Worm (Caenorhabditis elegans): ENCODE measurements around the gene ztf-14.

ztf-14 gene

DNA sequence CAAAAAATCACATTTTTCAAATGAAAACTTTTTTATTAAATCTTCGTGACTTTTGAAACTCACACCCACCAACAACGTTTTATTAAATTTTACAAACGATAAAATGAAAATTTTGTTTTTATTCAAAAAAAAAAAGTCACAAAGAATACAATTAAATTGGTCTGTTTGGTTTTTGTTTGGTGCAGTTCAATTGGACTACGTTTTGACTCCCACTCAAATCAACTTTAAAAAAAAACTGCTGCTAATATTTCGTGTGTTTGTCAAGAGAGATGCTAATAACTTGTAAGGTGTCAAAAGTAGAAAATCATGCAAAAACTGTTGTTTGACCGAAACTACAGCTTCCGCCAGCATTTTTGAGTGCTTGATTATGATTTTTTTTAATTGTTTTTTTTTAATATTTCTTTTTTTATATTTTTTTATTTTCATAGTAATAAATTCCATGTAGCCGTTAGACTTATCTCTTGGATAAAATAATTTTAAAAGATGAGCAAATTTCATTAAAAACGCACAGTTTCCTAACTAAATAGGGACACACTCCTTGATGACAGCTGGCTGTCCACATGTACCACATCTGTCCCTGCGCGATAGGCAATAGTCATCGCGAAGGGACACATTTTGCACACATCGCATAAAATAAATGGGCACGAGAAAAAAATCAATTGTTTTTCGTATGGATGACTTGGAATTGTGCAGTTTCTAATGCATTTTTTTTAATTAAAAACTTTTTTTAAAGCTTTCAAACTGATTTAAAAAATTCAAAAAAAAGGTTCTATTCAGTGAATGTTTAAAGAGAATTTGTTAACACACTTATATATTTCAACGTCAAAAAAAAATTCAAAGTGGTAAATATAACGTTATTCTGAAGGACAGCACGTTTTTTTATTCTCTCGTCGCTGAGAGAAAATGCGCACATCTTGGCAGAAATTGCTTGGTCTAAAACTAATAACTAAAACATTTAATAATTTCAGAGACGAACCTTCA, 29.7 kb downstream of the ztf-14 start:
- TF ChIP-seq snpc-1.1 (tag; optimal IDR thresholded peaks at IDR 0.05; ENCODE audit: insufficient read depth), result no peak
- TF ChIP-seq nfya-2 (GFP tag; IDR thresholded peaks at IDR 0.05), result no peak
- no peak for TF ChIP-seq madf-6 (GFP tag; IDR thresholded peaks at IDR 0.05)
- peak; percentile 99 for TF ChIP-seq tlf-1 (GFP tag; optimal IDR thresholded peaks at IDR 0.05)
- TF ChIP-seq sea-2 (GFP tag; IDR thresholded peaks at IDR 0.05), result peak; percentile 86
- TF ChIP-seq hlh-12 (tag; optimal IDR thresholded peaks at IDR 0.05), result peak; percentile 33
- peak; percentile 99 for TF ChIP-seq atf-7 (tag; optimal IDR thresholded peaks at IDR 0.05)
- no peak for TF ChIP-seq ama-1 (optimal IDR thresholded peaks at IDR 0.05)
- TF ChIP-seq ama-1 (GFP tag; optimal IDR thresholded peaks at IDR 0.05), result peak in 1 of 2 experiments; percentile 92
- no peak for TF ChIP-seq F49E8.2 (tag; optimal IDR thresholded peaks at IDR 0.05; ENCODE audit: insufficient read depth)
- TF ChIP-seq B0336.3 (GFP tag; IDR thresholded peaks at IDR 0.05), result peak; percentile 100
- 0 out of 2 replicates have a peak, but pooled peaks have one; percentile 54 for TF ChIP-seq F39B2.1 (GFP tag; IDR thresholded peaks at IDR 0.05)
- peak; percentile 98 for TF ChIP-seq ztf-22 (GFP tag; optimal IDR thresholded peaks at IDR 0.05)
- peak; percentile 40 for TF ChIP-seq pha-4 (tag; optimal IDR thresholded peaks at IDR 0.05)
- peak; percentile 95 for TF ChIP-seq nhr-80 (tag; optimal IDR thresholded peaks at IDR 0.05)
- peak; percentile 98 for TF ChIP-seq K12H6.12 (tag; optimal IDR thresholded peaks at IDR 0.05)
- peak; percentile 100 for TF ChIP-seq ztf-26 (tag; optimal IDR thresholded peaks at IDR 0.05)
- TF ChIP-seq him-1 (tag; optimal IDR thresholded peaks at IDR 0.05), result no peak
- TF ChIP-seq ccch-3 (GFP tag; optimal IDR thresholded peaks at IDR 0.05), result peak; percentile 87
- TF ChIP-seq mxl-1 (tag; optimal IDR thresholded peaks at IDR 0.05), result peak; percentile 66
- TF ChIP-seq zim-3 (tag; optimal IDR thresholded peaks at IDR 0.05), result peak; percentile 14
- peak; percentile 97 for TF ChIP-seq egl-18 (GFP tag; IDR thresholded peaks at IDR 0.05)
- peak; percentile 97 for TF ChIP-seq ceh-79 (tag; optimal IDR thresholded peaks at IDR 0.05)
- TF ChIP-seq snpc-3.4 (tag; optimal IDR thresholded peaks at IDR 0.05), result no peak
- TF ChIP-seq Y95B8A.8 (GFP tag; IDR thresholded peaks at IDR 0.05), result 0 out of 2 replicates have a peak, but pooled peaks have one; percentile 64
- TF ChIP-seq F23B12.7 (tag; optimal IDR thresholded peaks at IDR 0.05; ENCODE audit: insufficient read depth), result peak; percentile 98
- peak; percentile 80 for TF ChIP-seq ztf-18 (tag; optimal IDR thresholded peaks at IDR 0.05)
- TF ChIP-seq ceh-58 (GFP tag; IDR thresholded peaks at IDR 0.05), result no peak
- no peak for TF ChIP-seq hlh-26 (GFP tag; conservative IDR thresholded peaks at IDR 0.05)
- TF ChIP-seq xnd-1 (tag; optimal IDR thresholded peaks at IDR 0.05), result no peak
- peak; percentile 71; the same call in 1 of the 2 replicates for TF ChIP-seq ceh-100 (GFP tag; IDR thresholded peaks at IDR 0.05)
- TF ChIP-seq B0261.1 (tag; optimal IDR thresholded peaks at IDR 0.05), result peak; percentile 62
- TF ChIP-seq C06A6.2 (GFP tag; conservative IDR thresholded peaks at IDR 0.05), result peak; percentile 98
- TF ChIP-seq let-607 (tag; optimal IDR thresholded peaks at IDR 0.05), result peak; percentile 78 to 95
- TF ChIP-seq F10E7.11 (tag; optimal IDR thresholded peaks at IDR 0.05), result peak; percentile 97
- peak; percentile 97 for TF ChIP-seq hmg-20 (GFP tag; IDR thresholded peaks at IDR 0.05)
- peak; percentile 98 for TF ChIP-seq gei-17 (GFP tag; optimal IDR thresholded peaks at IDR 0.05)
- TF ChIP-seq nhr-120 (GFP tag; IDR thresholded peaks at IDR 0.05), result peak; percentile 95
- TF ChIP-seq ceh-27 (GFP tag; optimal IDR thresholded peaks at IDR 0.05), result peak; percentile 99
- peak in 2 of 3 experiments; percentile 83 to 99 for TF ChIP-seq lin-35 (GFP tag; optimal IDR thresholded peaks at IDR 0.05)
- TF ChIP-seq lin-40 (tag; optimal IDR thresholded peaks at IDR 0.05), result peak; percentile 100
- peak; percentile 17 for TF ChIP-seq rpc-1 (optimal IDR thresholded peaks at IDR 0.05)
- no peak for TF ChIP-seq rpc-1 (tag; optimal IDR thresholded peaks at IDR 0.05)
- peak; percentile 67 for TF ChIP-seq snpc-4 (GFP tag; optimal IDR thresholded peaks at IDR 0.05)
- peak; percentile 43 to 93 (median 89) for TF ChIP-seq snpc-4 (tag; optimal IDR thresholded peaks at IDR 0.05)
- peak; percentile 97 for TF ChIP-seq madf-10 (tag; optimal IDR thresholded peaks at IDR 0.05)
- TF ChIP-seq B0019.2 (GFP tag; conservative IDR thresholded peaks at IDR 0.05), result no peak
